Worm (Caenorhabditis elegans): ENCODE results near the gene clc-5.

DNA sequence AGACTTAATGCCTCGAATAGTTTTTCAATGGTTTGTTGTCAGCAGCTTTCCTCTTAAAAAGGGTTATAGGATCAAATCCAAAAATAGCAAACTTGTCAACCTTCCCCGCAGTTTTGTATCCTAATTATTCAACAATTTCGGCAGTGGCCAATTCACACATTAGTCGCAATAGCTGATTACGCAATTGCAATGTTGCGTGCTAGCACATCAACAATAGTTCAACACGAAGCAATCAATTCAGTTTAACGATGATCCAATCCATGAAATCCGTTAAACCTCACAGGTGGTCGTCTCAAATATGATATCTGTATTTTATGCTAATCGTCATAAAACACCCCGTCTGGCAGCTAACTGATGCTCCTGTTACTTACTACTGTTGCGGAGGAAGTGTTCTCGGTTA, 19.2 kb downstream of the clc-5 start:
- TF ChIP-seq lin-13 (GFP tag; optimal IDR thresholded peaks at IDR 0.05) (no peak), ceh-82 (tag; optimal IDR thresholded peaks at IDR 0.05) (no peak), efl-3 (GFP tag; optimal IDR thresholded peaks at IDR 0.05) (no peak), skn-1 (tag; optimal IDR thresholded peaks at IDR 0.05) (no peak), fkh-10 (GFP tag; optimal IDR thresholded peaks at IDR 0.05) (no peak), ceh-88 (GFP tag; IDR thresholded peaks at IDR 0.05) (no peak), nhr-11 (tag; optimal IDR thresholded peaks at IDR 0.05) (no peak), unc-130 (tag; optimal IDR thresholded peaks at IDR 0.05) (no peak), nhr-12 (tag; optimal IDR thresholded peaks at IDR 0.05) (no peak), dsc-1 (tag; optimal IDR thresholded peaks at IDR 0.05) (no peak)
